Fruit fly (Drosophila melanogaster) whole organism, adult: ENCODE data around the gene Jhbp6.

Experiments used
- CG11617 ChIP-seq: fragments of 200-800 bp; sonication (Bioruptor generic); optimal IDR thresholded peaks from 2 replicates; lab custom pipeline; 2017; ENCODE audit warnings: mild to moderate bottlenecking, missing biosample characterization, missing genetic modification reagents, missing genetic modification characterization
- CG12768 ChIP-seq: fragments of 200-800 bp; sonication (Bioruptor generic); optimal IDR thresholded peaks from 2 replicates; lab custom pipeline; 2017; ENCODE audit warnings: missing biosample characterization, missing genetic modification characterization, mild to moderate bottlenecking, moderate library complexity, missing genetic modification reagents
- CG14711 ChIP-seq: fragments of 200-800 bp; sonication (Bioruptor generic); optimal IDR thresholded peaks from 2 replicates; lab custom pipeline; 2018; ENCODE audit warnings: missing biosample characterization, mild to moderate bottlenecking, missing genetic modification characterization, moderate library complexity
- CG1620 ChIP-seq: fragments of 200-800 bp; sonication (Bioruptor generic); optimal IDR thresholded peaks from 2 replicates; lab custom pipeline; 2016; ENCODE audit warnings: missing biosample characterization, missing genetic modification characterization
- CG33017 ChIP-seq: fragments of 200-800 bp; sonication (Bioruptor generic); optimal IDR thresholded peaks from 2 replicates; lab custom pipeline; 2018; ENCODE audit warnings: missing biosample characterization, mild to moderate bottlenecking, missing genetic modification characterization, moderate library complexity
- CG5204 ChIP-seq: fragments of 200-800 bp; sonication (Bioruptor generic); optimal IDR thresholded peaks from 2 replicates; lab custom pipeline; 2016; ENCODE audit warnings: missing biosample characterization, missing genetic modification characterization
- CG7045 ChIP-seq: fragments of 200-800 bp; sonication (Bioruptor generic); optimal IDR thresholded peaks from 2 replicates; lab custom pipeline; 2017; ENCODE audit warnings: missing biosample characterization, mild to moderate bottlenecking, missing genetic modification characterization
- CG7101 ChIP-seq: fragments of 200-800 bp; sonication (Bioruptor generic); optimal IDR thresholded peaks from 2 replicates; lab custom pipeline; 2018; ENCODE audit warnings: missing biosample characterization, mild to moderate bottlenecking, missing genetic modification characterization, moderate library complexity
- Clk ChIP-seq: fragments of 200-800 bp; sonication (Bioruptor generic); optimal IDR thresholded peaks from 2 replicates; lab custom pipeline; 2017; ENCODE audit warnings: missing biosample characterization, missing genetic modification characterization
- Crg-1 ChIP-seq: fragments of 200-800 bp; sonication (Bioruptor generic); optimal IDR thresholded peaks from 2 replicates; lab custom pipeline; 2016; ENCODE audit warnings: missing biosample characterization, missing genetic modification characterization
- Hr96 ChIP-seq: fragments of 200-800 bp; sonication (Bioruptor generic); optimal IDR thresholded peaks from 2 replicates; lab custom pipeline; 2016; ENCODE audit warnings: missing biosample characterization, missing genetic modification characterization
- Mnt ChIP-seq: fragments of 200-800 bp; sonication (Bioruptor generic); optimal IDR thresholded peaks from 2 replicates; lab custom pipeline; 2016; ENCODE audit warnings: missing biosample characterization, mild to moderate bottlenecking, missing genetic modification characterization
- bab1 ChIP-seq: fragments of 200-800 bp; sonication (Bioruptor generic); optimal IDR thresholded peaks from 3 replicates; lab custom pipeline; 2019; ENCODE audit warnings: missing biosample characterization, mild to moderate bottlenecking, missing genetic modification characterization, moderate library complexity
- cic ChIP-seq: fragments of 200-800 bp; sonication (Bioruptor generic); optimal IDR thresholded peaks from 2 replicates; lab custom pipeline; 2017; ENCODE audit warnings: missing biosample characterization, mild to moderate bottlenecking, missing genetic modification characterization, moderate library complexity
- cnc ChIP-seq, 2 experiments: fragments of >200 bp; optimal IDR thresholded peaks; 2 replicates each; lab custom pipeline; 2017
- kay ChIP-seq: fragments of 200-800 bp; sonication (Bioruptor generic); peaks from one replicate; lab custom pipeline; 2016; ENCODE audit warnings: missing biosample characterization, missing genetic modification characterization, borderline replicate concordance
- ovo ChIP-seq: fragments of 200-800 bp; sonication (Bioruptor generic); optimal IDR thresholded peaks from 2 replicates; lab custom pipeline; 2016; ENCODE audit warnings: missing biosample characterization, missing genetic modification characterization
- pad ChIP-seq: fragments of 200-800 bp; sonication (Bioruptor generic); optimal IDR thresholded peaks from 3 replicates; lab custom pipeline; 2017; ENCODE audit warnings: missing biosample characterization, missing genetic modification characterization, mild to moderate bottlenecking, moderate library complexity, missing genetic modification reagents
- tj ChIP-seq: fragments of 200-800 bp; sonication (Bioruptor generic); optimal IDR thresholded peaks from 3 replicates; lab custom pipeline; 2017; ENCODE audit warnings: missing biosample characterization, mild to moderate bottlenecking, missing genetic modification characterization, moderate library complexity
- toe ChIP-seq: fragments of 200-800 bp; sonication (Bioruptor generic); optimal IDR thresholded peaks from 2 replicates; lab custom pipeline; 2016; ENCODE audit warnings: missing biosample characterization, missing genetic modification characterization

The Jhbp6 gene

dm6 chr3L:22646863-22647262 is 22.9 kb upstream of the Jhbp6 start, which contains the start of gene CG33768:
Gene CG33768 (plus strand): TSS chr3L:22647163.
- TF ChIP-seq Clk (GFP tag; lab: Kevin White, UChicago), result no peak
- no peak for TF ChIP-seq kay (GFP tag; lab: Kevin White, UChicago)
- no peak for TF ChIP-seq CG7045 (GFP tag; lab: Kevin White, UChicago)
- no peak for TF ChIP-seq bab1 (GFP tag; lab: Kevin White, UChicago)
- TF ChIP-seq Crg-1 (GFP tag; lab: Kevin White, UChicago), result no peak
- no peak for TF ChIP-seq Hr96 (GFP tag; lab: Kevin White, UChicago)
- no peak for TF ChIP-seq CG11617 (GFP tag; lab: Kevin White, UChicago)
- TF ChIP-seq cnc (optimal IDR thresholded peaks at IDR 0.05; lab: Kevin White, UChicago), result no peak
- TF ChIP-seq CG14711, result no peak
- no peak for TF ChIP-seq CG7101 (tag; lab: Kevin White, UChicago)
- no peak for TF ChIP-seq ovo (GFP tag; lab: Kevin White, UChicago)

- TF ChIP-seq bab1 (GFP tag; lab: Kevin White, UChicago) (no peak), CG14711 (no peak), pad (no peak), CG5204 (no peak), kay (GFP tag; lab: Kevin White, UChicago) (no peak), Crg-1 (GFP tag; lab: Kevin White, UChicago) (no peak), Hr96 (GFP tag; lab: Kevin White, UChicago) (no peak), CG12768 (no peak)
These were observed 22.1 kb upstream of the Jhbp6 start, which contains the start of gene CG33769 for dm6 chr3L:22647627-22648026. Gene CG33769 (plus strand): TSS chr3L:22647927.

- no peak for TF ChIP-seq CG11617 (GFP tag; lab: Kevin White, UChicago)
- TF ChIP-seq tj (GFP tag; lab: Kevin White, UChicago), result no peak
These were observed 21.4 kb upstream of the Jhbp6 start, which contains the start of gene CG33770 for dm6 chr3L:22648372-22648771. Gene CG33770 (plus strand): TSS chr3L:22648672.

dm6 chr3L:22649096-22649495 is 20.7 kb upstream of the Jhbp6 start, which contains the start of gene CG33771:
Gene CG33771 (plus strand): TSS chr3L:22649396.
- TF ChIP-seq CG7045 (GFP tag; lab: Kevin White, UChicago) (no peak), bab1 (GFP tag; lab: Kevin White, UChicago) (no peak), CG14711 (no peak), ovo (GFP tag; lab: Kevin White, UChicago) (no peak), CG7101 (tag; lab: Kevin White, UChicago) (no peak), CG11617 (GFP tag; lab: Kevin White, UChicago) (no peak)

dm6 chr3L:22652425-22652824 is 17.3 kb upstream of the Jhbp6 start, which contains the start of gene CG33772:
Gene CG33772 (minus strand): TSS chr3L:22652525.
- TF ChIP-seq CG7101 (tag; lab: Kevin White, UChicago) (no peak), Clk (GFP tag; lab: Kevin White, UChicago) (no peak), CG12768 (no peak), CG11617 (GFP tag; lab: Kevin White, UChicago) (no peak), tj (GFP tag; lab: Kevin White, UChicago) (no peak), CG33017 (tag; lab: Kevin White, UChicago) (no peak), CG1620 (GFP tag; lab: Kevin White, UChicago) (no peak), Mnt (GFP tag; lab: Kevin White, UChicago) (no peak), cnc (optimal IDR thresholded peaks at IDR 0.05; lab: Kevin White, UChicago) (no peak), cic (GFP tag; lab: Kevin White, UChicago) (no peak), Crg-1 (GFP tag; lab: Kevin White, UChicago) (no peak), CG7045 (GFP tag; lab: Kevin White, UChicago) (no peak), toe (GFP tag; lab: Kevin White, UChicago) (no peak), kay (GFP tag; lab: Kevin White, UChicago) (no peak), CG14711 (no peak), pad (no peak), bab1 (GFP tag; lab: Kevin White, UChicago) (no peak), CG5204 (no peak), Hr96 (GFP tag; lab: Kevin White, UChicago) (no peak)

- TF ChIP-seq CG1620 (GFP tag; lab: Kevin White, UChicago) (no peak), kay (GFP tag; lab: Kevin White, UChicago) (no peak), CG7045 (GFP tag; lab: Kevin White, UChicago) (no peak), CG7101 (tag; lab: Kevin White, UChicago) (no peak), Hr96 (GFP tag; lab: Kevin White, UChicago) (no peak), Clk (GFP tag; lab: Kevin White, UChicago) (no peak), CG11617 (GFP tag; lab: Kevin White, UChicago) (no peak), pad (no peak)
These were observed 4.6 kb upstream of the Jhbp6 start for dm6 chr3L:22665110-22665509.

dm6 chr3L:22670174-22670573 is 418 bp downstream of the Jhbp6 start:
- TF ChIP-seq cnc (optimal IDR thresholded peaks at IDR 0.05; lab: Kevin White, UChicago) (no peak), CG5204 (no peak), tj (GFP tag; lab: Kevin White, UChicago) (no peak), CG7101 (tag; lab: Kevin White, UChicago) (no peak), CG14711 (no peak), pad (no peak), CG33017 (tag; lab: Kevin White, UChicago) (no peak), CG11617 (GFP tag; lab: Kevin White, UChicago) (no peak), CG7045 (GFP tag; lab: Kevin White, UChicago) (no peak)
